Fruit fly (Drosophila melanogaster) whole organism, embryonic: ENCODE data around the gene CG5021.

Experiments used
- Asciz ChIP-seq: fragments of 200-800 bp; sonication (Bioruptor generic); optimal IDR thresholded peaks from 2 replicates; lab custom pipeline; 2017; ENCODE audit warnings: missing biosample characterization, mild to moderate bottlenecking, missing genetic modification characterization, missing genetic modification reagents
- Awh ChIP-seq: fragments of 200-800 bp; sonication (Bioruptor generic); IDR thresholded peaks from 2 replicates; pipeline ENCODE4, ENCODE4 v1.3.6; 2022; ENCODE audit warnings: missing biosample characterization, missing genetic modification characterization
- C15 ChIP-seq: fragments of 200-800 bp; sonication (Bioruptor generic); IDR thresholded peaks from 3 replicates; pipeline ENCODE4 v1.3.6; 2022; ENCODE audit warnings: missing biosample characterization, missing genetic modification characterization
- CG10543 ChIP-seq: fragments of 200-800 bp; sonication (Bioruptor generic); optimal IDR thresholded peaks from 3 replicates; lab custom pipeline; 2017; ENCODE audit warnings: missing biosample characterization, mild to moderate bottlenecking, missing genetic modification characterization, moderate library complexity
- CG12236 ChIP-seq: fragments of 200-800 bp; sonication (Bioruptor generic); optimal IDR thresholded peaks from 2 replicates; lab custom pipeline; 2016; ENCODE audit warnings: missing biosample characterization, missing genetic modification characterization
- CG12391 ChIP-seq: fragments of 200-800 bp; sonication (Bioruptor generic); optimal IDR thresholded peaks from 3 replicates; lab custom pipeline; 2018; ENCODE audit warnings: missing biosample characterization, mild to moderate bottlenecking, missing genetic modification characterization, moderate library complexity
- CG13424 ChIP-seq: fragments of 200-800 bp; sonication (Bioruptor generic); optimal IDR thresholded peaks from 2 replicates; lab custom pipeline; 2019; ENCODE audit warnings: missing biosample characterization, mild to moderate bottlenecking, missing genetic modification characterization, moderate library complexity
- CG14050 ChIP-seq: fragments of 200-800 bp; sonication (Bioruptor generic); IDR thresholded peaks from 3 replicates; pipeline ENCODE4 v1.3.6; 2022; ENCODE audit warnings: missing biosample characterization, missing genetic modification characterization
- CG17612 ChIP-seq: fragments of 200-800 bp; sonication (Bioruptor generic); IDR thresholded peaks from 2 replicates; pipeline ENCODE4 v1.3.6; 2022; ENCODE audit warnings: missing biosample characterization, missing genetic modification characterization
- CG2678 ChIP-seq: fragments of 200-800 bp; sonication (Bioruptor generic); optimal IDR thresholded peaks from 3 replicates; lab custom pipeline; 2019; ENCODE audit warnings: missing biosample characterization, mild to moderate bottlenecking, missing genetic modification characterization, moderate library complexity
- CG5180 ChIP-seq: fragments of 200-800 bp; sonication (Bioruptor generic); optimal IDR thresholded peaks from 3 replicates; lab custom pipeline; 2017; ENCODE audit warnings: missing biosample characterization, missing genetic modification characterization, mild to moderate bottlenecking, moderate library complexity, missing genetic modification reagents
- CG5953 ChIP-seq: fragments of 200-800 bp; sonication (Bioruptor generic); IDR thresholded peaks from 2 replicates; pipeline ENCODE4 v1.3.6; 2022; ENCODE audit warnings: missing biosample characterization, missing genetic modification characterization
- CG6683 ChIP-seq: fragments of 200-800 bp; sonication (Bioruptor generic); optimal IDR thresholded peaks from 2 replicates; lab custom pipeline; 2017; ENCODE audit warnings: missing biosample characterization, mild to moderate bottlenecking, missing genetic modification characterization, missing genetic modification reagents
- CG7556 ChIP-seq: fragments of 200-800 bp; sonication (Bioruptor generic); optimal IDR thresholded peaks from 2 replicates; lab custom pipeline; 2017; ENCODE audit warnings: missing biosample characterization, mild to moderate bottlenecking, missing genetic modification characterization
- CG7963 ChIP-seq: fragments of 200-800 bp; sonication (Bioruptor generic); IDR thresholded peaks from 3 replicates; pipeline ENCODE4 v1.3.6; 2022; ENCODE audit warnings: missing biosample characterization, missing genetic modification characterization; ENCODE audit not compliant: partially characterized antibody
- CG9797 ChIP-seq: fragments of 200-800 bp; sonication (Bioruptor generic); optimal IDR thresholded peaks from 3 replicates; lab custom pipeline; 2018; ENCODE audit warnings: missing biosample characterization, mild to moderate bottlenecking, missing genetic modification characterization
- Dek ChIP-seq: fragments of 200-800 bp; sonication (Bioruptor generic); optimal IDR thresholded peaks from 3 replicates; lab custom pipeline; 2019; ENCODE audit warnings: missing biosample characterization, mild to moderate bottlenecking, missing genetic modification characterization, moderate library complexity
- Dip2 ChIP-seq: fragments of 200-800 bp; sonication (Bioruptor generic); IDR thresholded peaks from 2 replicates; pipeline ENCODE4 v1.3.6; 2022; ENCODE audit warnings: missing biosample characterization, missing genetic modification characterization
- Dll ChIP-seq: fragments of 200-800 bp; sonication (Bioruptor generic); IDR thresholded peaks from 4 replicates; pipeline ENCODE4 v1.3.6; 2022; ENCODE audit warnings: missing biosample characterization, missing genetic modification characterization; ENCODE audit not compliant: partially characterized antibody
- Dp ChIP-seq: fragments of 200-800 bp; sonication (Bioruptor generic); optimal IDR thresholded peaks from 2 replicates; lab custom pipeline; 2018; ENCODE audit warnings: missing biosample characterization, mild to moderate bottlenecking, missing genetic modification characterization, moderate library complexity
- Fer3 ChIP-seq: fragments of 200-800 bp; sonication (Bioruptor generic); optimal IDR thresholded peaks from 2 replicates; lab custom pipeline; 2018; ENCODE audit warnings: missing biosample characterization, mild to moderate bottlenecking, missing genetic modification characterization, moderate library complexity
- GATAe ChIP-seq: fragments of 200-800 bp; sonication (Bioruptor generic); conservative IDR thresholded peaks from 2 replicates; pipeline ENCODE4 v1.3.6; 2022; ENCODE audit warnings: missing biosample characterization, missing genetic modification characterization
- Hand ChIP-seq: fragments of 200-800 bp; sonication (Bioruptor generic); optimal IDR thresholded peaks from 2 replicates; lab custom pipeline; 2017; ENCODE audit warnings: mild to moderate bottlenecking, missing biosample characterization, missing genetic modification reagents, missing genetic modification characterization
- Hey ChIP-seq: fragments of 200-800 bp; sonication (Bioruptor generic); optimal IDR thresholded peaks from 3 replicates; lab custom pipeline; 2018; ENCODE audit warnings: missing biosample characterization, mild to moderate bottlenecking, missing genetic modification characterization
- HmgZ ChIP-seq: fragments of 200-800 bp; sonication (Bioruptor generic); optimal IDR thresholded peaks from 2 replicates; lab custom pipeline; 2018; ENCODE audit warnings: missing biosample characterization, mild to moderate bottlenecking, missing genetic modification characterization
- Mad ChIP-seq: fragments of 200-800 bp; sonication (Bioruptor generic); optimal IDR thresholded peaks from 2 replicates; lab custom pipeline; 2016; ENCODE audit warnings: missing biosample characterization, missing genetic modification characterization
- Mes4 ChIP-seq: fragments of 200-800 bp; sonication (Bioruptor generic); optimal IDR thresholded peaks from 2 replicates; lab custom pipeline; 2016; ENCODE audit warnings: missing biosample characterization, missing genetic modification characterization
- NfI ChIP-seq: fragments of 200-800 bp; sonication (Bioruptor generic); optimal IDR thresholded peaks from 3 replicates; lab custom pipeline; 2018; ENCODE audit warnings: missing biosample characterization, mild to moderate bottlenecking, missing genetic modification characterization, moderate library complexity
- Oli ChIP-seq: fragments of 200-800 bp; sonication (Bioruptor generic); optimal IDR thresholded peaks from 2 replicates; lab custom pipeline; 2018; ENCODE audit warnings: missing biosample characterization, mild to moderate bottlenecking, missing genetic modification characterization, moderate library complexity
- Opbp ChIP-seq: fragments of 200-800 bp; sonication (Bioruptor generic); IDR thresholded peaks from 3 replicates; pipeline ENCODE4 v1.3.6; 2022; ENCODE audit warnings: missing biosample characterization, missing genetic modification characterization; ENCODE audit not compliant: partially characterized antibody
- Sox100B ChIP-seq: fragments of 200-800 bp; sonication (Bioruptor generic); optimal IDR thresholded peaks from 3 replicates; lab custom pipeline; 2018; ENCODE audit warnings: missing biosample characterization, mild to moderate bottlenecking, missing genetic modification characterization
- ase ChIP-seq: fragments of 200-800 bp; sonication (Bioruptor generic); IDR thresholded peaks from 3 replicates; pipeline ENCODE4 v1.3.6; 2022; ENCODE audit warnings: missing biosample characterization, missing genetic modification characterization
- az2 ChIP-seq: fragments of 200-800 bp; sonication (Bioruptor generic); optimal IDR thresholded peaks from 3 replicates; lab custom pipeline; 2016; ENCODE audit warnings: missing biosample characterization, missing genetic modification characterization
- bbx ChIP-seq: fragments of 200-800 bp; sonication (Bioruptor generic); IDR thresholded peaks from 2 replicates; pipeline ENCODE4 v1.3.6; 2022; ENCODE audit warnings: missing biosample characterization, missing genetic modification characterization; ENCODE audit not compliant: partially characterized antibody
- chinmo ChIP-seq: fragments of 200-800 bp; sonication (Bioruptor generic); IDR thresholded peaks from 4 replicates; pipeline ENCODE4 v1.3.6; 2022; ENCODE audit warnings: missing biosample characterization, missing genetic modification characterization; ENCODE audit not compliant: partially characterized antibody
- crc ChIP-seq: fragments of 200-800 bp; sonication (Bioruptor generic); optimal IDR thresholded peaks from 2 replicates; lab custom pipeline; 2016; ENCODE audit warnings: missing biosample characterization, missing genetic modification characterization
- crol ChIP-seq: fragments of 200-800 bp; sonication (Bioruptor generic); IDR thresholded peaks from 2 replicates; pipeline ENCODE4 v1.3.6; 2022; ENCODE audit warnings: missing biosample characterization, missing genetic modification characterization
- crp ChIP-seq, 2 experiments: fragments of 200-800 bp; sonication (Bioruptor generic); optimal IDR thresholded peaks; 2 replicates in 1 of 2; 3 replicates in 1 of 2; lab custom pipeline; 2017; ENCODE audit warnings: missing biosample characterization in 2 of 2, missing genetic modification characterization in 2 of 2, mild to moderate bottlenecking in 1 of 2, moderate library complexity in 1 of 2
- exex ChIP-seq: fragments of 200-800 bp; sonication (Bioruptor generic); optimal IDR thresholded peaks from 4 replicates; lab custom pipeline; 2018; ENCODE audit warnings: missing biosample characterization, mild to moderate bottlenecking, missing genetic modification characterization, moderate library complexity
- lab ChIP-seq: fragments of 200-800 bp; sonication (Bioruptor generic); optimal IDR thresholded peaks from 3 replicates; lab custom pipeline; 2017; ENCODE audit warnings: missing biosample characterization, missing genetic modification characterization, mild to moderate bottlenecking, moderate library complexity, missing genetic modification reagents
- mirr ChIP-seq: fragments of 200-800 bp; sonication (Bioruptor generic); optimal IDR thresholded peaks from 3 replicates; lab custom pipeline; 2018; ENCODE audit warnings: missing biosample characterization, mild to moderate bottlenecking, missing genetic modification characterization
- nau ChIP-seq: fragments of 200-800 bp; sonication (Bioruptor generic); optimal IDR thresholded peaks from 3 replicates; lab custom pipeline; 2017; ENCODE audit warnings: missing biosample characterization, mild to moderate bottlenecking, missing genetic modification characterization, missing genetic modification reagents
- sens ChIP-seq: fragments of 200-800 bp; sonication (Bioruptor generic); peaks from one replicate; lab custom pipeline; 2016; ENCODE audit warnings: missing biosample characterization, missing genetic modification characterization
- sr ChIP-seq: fragments of 200-800 bp; sonication (Bioruptor generic); IDR thresholded peaks from 3 replicates; pipeline ENCODE4 v1.3.6; 2022; ENCODE audit warnings: missing biosample characterization, missing genetic modification characterization
- sug ChIP-seq: fragments of 200-800 bp; optimal IDR thresholded peaks from 2 replicates; lab custom pipeline; 2019; ENCODE audit warnings: missing biosample characterization, mild to moderate bottlenecking, missing genetic modification characterization, moderate library complexity
- usp ChIP-seq: fragments of >200 bp; optimal IDR thresholded peaks from 2 replicates; lab custom pipeline; 2017; ENCODE audit warnings: missing biosample characterization, missing genetic modification characterization
- vnd ChIP-seq: fragments of 200-800 bp; sonication (Bioruptor generic); IDR thresholded peaks from 3 replicates; pipeline ENCODE4 v1.3.6; 2022; ENCODE audit warnings: missing biosample characterization, missing genetic modification characterization; ENCODE audit not compliant: partially characterized antibody

Gene CG5021

DNA sequence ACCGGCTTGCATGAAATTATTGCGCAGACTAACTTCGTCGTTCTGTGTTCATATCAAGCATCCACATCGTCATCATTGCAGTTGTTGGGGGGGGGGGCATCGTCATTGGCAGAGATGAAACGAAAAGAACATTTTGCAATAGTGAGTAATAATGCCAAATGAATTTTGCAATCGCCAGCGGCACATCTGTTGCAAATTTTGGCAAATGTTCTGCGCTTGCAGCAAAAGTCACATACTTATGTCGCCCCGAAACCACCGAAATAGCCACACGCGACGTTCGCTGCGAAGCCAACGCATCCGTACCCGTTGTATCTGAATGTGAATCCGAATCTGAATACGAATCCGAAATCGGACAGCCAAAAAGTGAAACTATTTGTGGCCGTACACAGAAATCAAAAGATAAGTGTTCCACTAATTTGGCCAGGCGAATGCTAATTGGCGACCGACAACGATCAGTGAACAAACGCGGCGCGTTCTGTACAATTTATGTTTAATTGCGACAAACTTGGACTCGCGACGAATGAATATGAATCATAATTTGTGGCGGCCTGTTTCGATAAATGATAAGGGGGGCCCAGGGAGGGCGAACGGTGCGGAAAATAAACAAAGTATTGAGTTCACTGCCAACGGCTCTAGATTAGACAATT, 18.7 kb upstream of the CG5021 start:
- TF ChIP-seq CG14050 (GFP tag; lab: Robert Waterston, UW) (no peak), GATAe (peak; percentile 24; the same call in 1 of the 2 replicates), Asciz (GFP tag; lab: Kevin White, UChicago) (no peak), sug (peak; percentile 48), CG9797 (no peak), Dp (GFP tag; lab: Kevin White, UChicago) (no peak), Hey (tag; lab: Kevin White, UChicago) (peak; percentile 75), lab (peak; percentile 34), mirr (peak; percentile 80), CG13424 (tag; lab: Kevin White, UChicago) (no peak), crc (GFP tag; lab: Kevin White, UChicago) (no peak), CG6683 (GFP tag; lab: Kevin White, UChicago) (no peak), Sox100B (GFP tag; lab: Kevin White, UChicago) (no peak), HmgZ (tag; lab: Kevin White, UChicago) (no peak), Dek (tag; lab: Kevin White, UChicago) (no peak), Mad (no peak), exex (tag; lab: Kevin White, UChicago) (peak; percentile 58), CG5180 (GFP tag; lab: Kevin White, UChicago) (no peak), Mes4 (GFP tag; lab: Kevin White, UChicago) (no peak)

- peak; percentile 16; the same call in 1 of the 3 replicates for TF ChIP-seq CG7963 (GFP tag; lab: Robert Waterston, UW)
- TF ChIP-seq mirr, result no peak
- TF ChIP-seq CG5953, result no peak
- no peak for TF ChIP-seq Dll (GFP tag; lab: Robert Waterston, UW)
- TF ChIP-seq Hey (tag; lab: Kevin White, UChicago), result peak; percentile 24
- 0 out of 4 replicates have a peak, but pooled peaks have one; percentile 29 for TF ChIP-seq chinmo (GFP tag; lab: Robert Waterston, UW)
- TF ChIP-seq CG2678 (tag; lab: Kevin White, UChicago), result no peak
- peak; percentile 54 for TF ChIP-seq lab
- TF ChIP-seq bbx, result no peak
- no peak for TF ChIP-seq ase (GFP tag; lab: Robert Waterston, UW)
- TF ChIP-seq CG10543 (GFP tag; lab: Kevin White, UChicago), result peak; percentile 5
- TF ChIP-seq Awh (GFP tag; lab: Robert Waterston, UW), result 0 out of 2 replicates have a peak, but pooled peaks have one; percentile 13
- TF ChIP-seq vnd (GFP tag; lab: Robert Waterston, UW), result 0 out of 3 replicates have a peak, but pooled peaks have one; percentile 26
- peak; percentile 86 for TF ChIP-seq crol (GFP tag; lab: Robert Waterston, UW)
- no peak for TF ChIP-seq CG12236 (GFP tag; lab: Kevin White, UChicago)
- TF ChIP-seq sr (GFP tag; lab: Robert Waterston, UW), result peak; percentile 79
- no peak for TF ChIP-seq usp (GFP tag; lab: Kevin White, UChicago)
- TF ChIP-seq sens (GFP tag; lab: Kevin White, UChicago), result no peak
- no peak for TF ChIP-seq CG7556 (GFP tag; lab: Kevin White, UChicago)
- no peak for TF ChIP-seq CG12391 (tag; lab: Kevin White, UChicago)
These were observed 16.8 kb upstream of the CG5021 start for dm6 chr3L:8949823-8950222.

DNA sequence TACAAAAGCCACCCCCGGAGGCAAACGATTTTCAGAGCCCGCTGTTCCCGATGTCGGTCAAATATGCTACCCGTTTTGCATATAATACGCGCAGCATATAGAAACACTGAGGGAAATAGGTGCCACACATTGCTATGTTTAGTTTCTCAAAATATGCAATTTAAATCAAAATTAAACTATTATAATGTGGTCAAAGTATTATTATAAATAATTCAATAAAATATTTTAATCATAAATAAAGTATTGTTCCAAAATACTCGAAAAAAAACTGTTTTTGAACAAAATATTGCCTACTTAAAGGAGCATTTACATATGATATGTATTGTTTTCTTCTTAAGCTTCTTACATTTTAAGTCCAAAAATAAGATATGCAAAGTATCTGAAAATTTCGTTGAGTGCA, 15.7 kb upstream of the CG5021 start:
- peak; percentile 72 for TF ChIP-seq Oli (tag; lab: Kevin White, UChicago)
- no peak for TF ChIP-seq nau
- no peak for TF ChIP-seq Hand (GFP tag; lab: Kevin White, UChicago)
- TF ChIP-seq crp (GFP tag; optimal IDR thresholded peaks at IDR 0.05; lab: Kevin White, UChicago), result no peak
- no peak for TF ChIP-seq NfI (GFP tag; lab: Kevin White, UChicago)
- TF ChIP-seq Fer3, result peak; percentile 55
- TF ChIP-seq C15 (GFP tag; lab: Robert Waterston, UW), result no peak
- TF ChIP-seq usp (GFP tag; lab: Kevin White, UChicago), result no peak
- TF ChIP-seq Dip2 (GFP tag; lab: Robert Waterston, UW), result no peak
- TF ChIP-seq az2 (GFP tag; lab: Kevin White, UChicago), result peak; percentile 45
- no peak for TF ChIP-seq CG17612 (GFP tag; lab: Robert Waterston, UW)
- no peak for TF ChIP-seq Opbp
